Worm (Caenorhabditis elegans): Measurements from ENCODE around the gene pin-2.

The pin-2 gene

ce11 chrIV:12793621-12794020, at the start of gene pin-2:
TSS of gene pin-2 (plus strand) at chrIV:12793847.
- TF ChIP-seq pqm-1 (tag; optimal IDR thresholded peaks at IDR 0.05) (peak; percentile 26), daf-16 (GFP tag; optimal IDR thresholded peaks at IDR 0.05) (no peak), daf-16 (tag; optimal IDR thresholded peaks at IDR 0.05) (peak; percentile 1), nhr-28 (tag; optimal IDR thresholded peaks at IDR 0.05) (peak; percentile 54), unc-39 (tag; optimal IDR thresholded peaks at IDR 0.05) (no peak)

- TF ChIP-seq Y75B8A.6 (GFP tag; IDR thresholded peaks at IDR 0.05) = no peak
- no peak for TF ChIP-seq mxl-3 (GFP tag; optimal IDR thresholded peaks at IDR 0.05)
- no peak for TF ChIP-seq ceh-62 (tag; optimal IDR thresholded peaks at IDR 0.05)
- no peak for TF ChIP-seq tag-97 (GFP tag; IDR thresholded peaks at IDR 0.05)
- TF ChIP-seq R02D3.7 (tag; optimal IDR thresholded peaks at IDR 0.05) = no peak
- TF ChIP-seq pha-4 (GFP tag; IDR thresholded peaks at IDR 0.05) = no peak
- TF ChIP-seq pha-4 (tag; optimal IDR thresholded peaks at IDR 0.05) = no peak
- no peak for TF ChIP-seq nhr-111 (GFP tag; optimal IDR thresholded peaks at IDR 0.05)
- no peak for TF ChIP-seq aha-1 (tag)
- no peak for TF ChIP-seq nhr-48 (tag; optimal IDR thresholded peaks at IDR 0.05)
- TF ChIP-seq T20F7.1 (GFP tag; optimal IDR thresholded peaks at IDR 0.05) = no peak
- TF ChIP-seq hlh-11 (tag; optimal IDR thresholded peaks at IDR 0.05) = no peak
- no peak for TF ChIP-seq ceh-44 (GFP tag; IDR thresholded peaks at IDR 0.05)
- TF ChIP-seq nhr-102 (tag; optimal IDR thresholded peaks at IDR 0.05) = no peak
- no peak for TF ChIP-seq lir-3 (tag; optimal IDR thresholded peaks at IDR 0.05)
- no peak for TF ChIP-seq nhr-11 (tag; optimal IDR thresholded peaks at IDR 0.05)
These were observed 48.9 kb upstream of the pin-2 start, which contains the start of gene C36H8.1 for ce11 chrIV:12744713-12745112. TSS of gene C36H8.1 (minus strand) at chrIV:12744813.

ce11 chrIV:12746284-12746683, 47.4 kb upstream of the pin-2 start, which contains the start of gene inx-6:
TSS of gene inx-6 (plus strand) at chrIV:12746584.
- TF ChIP-seq jun-1 (tag; optimal IDR thresholded peaks at IDR 0.05) (no peak), nhr-28 (tag; optimal IDR thresholded peaks at IDR 0.05) (no peak), daf-8 (GFP tag; IDR thresholded peaks at IDR 0.05) (no peak), Y5F2A.4 (GFP tag; optimal IDR thresholded peaks at IDR 0.05) (no peak), set-16 (GFP tag; IDR thresholded peaks at IDR 0.05) (no peak), tra-1 (GFP tag; IDR thresholded peaks at IDR 0.05) (no peak), duxl-1 (tag; optimal IDR thresholded peaks at IDR 0.05; ENCODE audit: poor library complexity) (no peak), ama-1 (optimal IDR thresholded peaks at IDR 0.05) (no peak), zag-1 (tag; optimal IDR thresholded peaks at IDR 0.05) (no peak), nhr-76 (tag; optimal IDR thresholded peaks at IDR 0.05) (no peak), zip-11 (GFP tag; IDR thresholded peaks at IDR 0.05) (no peak), ztf-11 (tag; optimal IDR thresholded peaks at IDR 0.05) (no peak), D1046.2 (GFP tag; IDR thresholded peaks at IDR 0.05) (no peak), zip-2 (tag; optimal IDR thresholded peaks at IDR 0.05) (no peak), hlh-11 (tag; optimal IDR thresholded peaks at IDR 0.05) (no peak), vab-7 (GFP tag; IDR thresholded peaks at IDR 0.05) (no peak), ceh-82 (tag; optimal IDR thresholded peaks at IDR 0.05) (no peak), hif-1 (tag; optimal IDR thresholded peaks at IDR 0.05) (no peak), egl-43 (GFP tag; IDR thresholded peaks at IDR 0.05) (no peak)

- TF ChIP-seq aha-1 (tag) (peak; percentile 90), Y48G9A.11 (GFP tag; IDR thresholded peaks at IDR 0.05) (no peak)
These were observed 44.9 kb upstream of the pin-2 start for ce11 chrIV:12748760-12749159.

All from whole organism, L4 larva.